Fruit fly (Drosophila melanogaster) whole organism, prepupa: ENCODE results near the gene CG15602.

Experiments used
- CG31627 ChIP-seq: fragments of 200-800 bp; sonication (Bioruptor generic); optimal IDR thresholded peaks from 3 replicates; lab custom pipeline; 2016; ENCODE audit warnings: missing biosample characterization, missing genetic modification characterization
- CG6276 ChIP-seq: fragments of 200-800 bp; sonication (Bioruptor generic); optimal IDR thresholded peaks from 2 replicates; lab custom pipeline; 2017; ENCODE audit warnings: missing biosample characterization, mild to moderate bottlenecking, missing genetic modification characterization
- Eip93F ChIP-seq: fragments of 200-800 bp; sonication (Bioruptor generic); optimal IDR thresholded peaks from 2 replicates; lab custom pipeline; 2016; ENCODE audit warnings: missing biosample characterization, mild to moderate bottlenecking, missing genetic modification characterization
- Lpt ChIP-seq: fragments of 200-800 bp; sonication (Bioruptor generic); optimal IDR thresholded peaks from 3 replicates; lab custom pipeline; 2016; ENCODE audit warnings: missing biosample characterization, missing genetic modification characterization
- Sox102F ChIP-seq: fragments of 200-800 bp; sonication (Bioruptor generic); optimal IDR thresholded peaks from 2 replicates; lab custom pipeline; 2016; ENCODE audit warnings: missing biosample characterization, mild to moderate bottlenecking, missing genetic modification characterization
- svp ChIP-seq: fragments of 200-800 bp; sonication (Bioruptor generic); peaks from one replicate; lab custom pipeline; 2016; ENCODE audit warnings: missing biosample characterization, missing genetic modification characterization

- TF ChIP-seq CG6276 (no peak), Sox102F (GFP tag; lab: Kevin White, UChicago) (no peak), svp (GFP tag; lab: Kevin White, UChicago) (no peak), CG31627 (GFP tag; lab: Kevin White, UChicago) (no peak), Eip93F (no peak), Lpt (GFP tag; lab: Kevin White, UChicago) (no peak)
Observed at dm6 chrX:15761298-15761640, 38.0 kb upstream of the CG15602 start.
